Worm (Caenorhabditis elegans) whole organism, young adult: ENCODE data around the gene T22E5.1.

Source experiments
- F33H1.4 ChIP-seq: fragments of 200-800 bp; sonication (Bioruptor generic); IDR thresholded peaks from 2 replicates; pipeline ENCODE4 v1.3.6; 2022; ENCODE audit warnings: missing genetic modification reagents, missing genetic modification characterization, missing compliant biosample characterization
- ama-1 ChIP-seq, 3 experiments: fragments of 150-350 bp in 1 of 3; sonication (generic microtip) in 2 of 3; optimal IDR thresholded peaks; 2 replicates each; lab custom pipeline; 2014 to 2018; ENCODE audit warnings: missing biosample characterization in 2 of 3, missing genetic modification characterization in 2 of 3, missing genetic modification reagents in 2 of 3
- bed-1 ChIP-seq: fragments of 200-800 bp; sonication (Bioruptor generic); IDR thresholded peaks from 2 replicates; pipeline ENCODE4 v1.3.6; 2022; ENCODE audit warnings: missing genetic modification reagents, missing genetic modification characterization, missing compliant biosample characterization
- nfya-1 ChIP-seq: sonication (generic microtip); optimal IDR thresholded peaks from 2 replicates; lab custom pipeline; 2017; ENCODE audit warnings: antibody characterized with exemption, missing compliant biosample characterization, missing genetic modification characterization, borderline replicate concordance; ENCODE audit not compliant: insufficient read depth
- nhr-80 ChIP-seq: sonication (generic microtip); optimal IDR thresholded peaks from 2 replicates; lab custom pipeline; 2016; ENCODE audit warnings: missing genetic modification characterization, missing compliant biosample characterization
- unc-62 ChIP-seq: fragments of 150-350 bp; optimal IDR thresholded peaks from 2 replicates; lab custom pipeline; 2014; ENCODE audit warnings: missing biosample characterization, missing genetic modification reagents, missing genetic modification characterization

DNA sequence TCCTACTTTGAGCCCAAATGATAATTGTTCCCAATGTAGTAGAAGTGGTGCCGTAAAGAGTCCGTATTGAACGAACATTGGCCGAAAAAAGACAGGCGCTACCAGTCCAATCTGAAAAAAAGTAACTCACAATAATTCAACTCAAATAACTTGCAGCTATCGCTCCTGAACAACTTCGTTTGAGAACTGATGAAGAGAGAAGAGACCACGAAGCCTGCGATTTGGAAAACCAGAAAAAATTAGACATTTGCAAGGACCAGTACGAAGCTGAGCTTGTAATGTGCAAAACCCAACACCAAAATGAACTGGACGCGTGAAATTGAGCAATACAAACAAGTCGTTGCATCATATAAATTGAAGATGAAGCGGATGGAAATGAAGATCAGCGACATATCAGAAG, 38.2 kb upstream of the T22E5.1 start, which contains the start of gene C03B1.1:
- TF ChIP-seq ama-1 (optimal IDR thresholded peaks at IDR 0.05; lab: Kevin White, UChicago) (no peak), ama-1 (GFP tag; optimal IDR thresholded peaks at IDR 0.05; lab: Kevin White, UChicago) (no peak), bed-1 (GFP tag; lab: Robert Waterston, UW) (no peak), F33H1.4 (GFP tag; lab: Robert Waterston, UW) (no peak), unc-62 (GFP tag; lab: Kevin White, UChicago) (no peak), nfya-1 (tag; lab: Kevin White, UChicago) (no peak), nhr-80 (tag; lab: Kevin White, UChicago) (no peak)
